Worm (Caenorhabditis elegans) whole organism, young adult: ENCODE measurements around the gene ral-1.

Experiments used
- F33H1.4 ChIP-seq: fragments of 200-800 bp; sonication (Bioruptor generic); IDR thresholded peaks from 2 replicates; pipeline ENCODE4 v1.3.6; 2022; ENCODE audit warnings: missing genetic modification reagents, missing genetic modification characterization, missing compliant biosample characterization
- F39B2.1 ChIP-seq: fragments of 200-800 bp; sonication (Bioruptor generic); IDR thresholded peaks from 2 replicates; pipeline ENCODE4 v1.3.6; 2022; ENCODE audit warnings: missing genetic modification reagents, missing genetic modification characterization, missing compliant biosample characterization
- T26A5.8 ChIP-seq: sonication (generic microtip); optimal IDR thresholded peaks from 2 replicates; lab custom pipeline; 2016; ENCODE audit warnings: missing genetic modification characterization, missing compliant biosample characterization
- Y53G8AR.9 ChIP-seq: fragments of 200-800 bp; sonication (Bioruptor generic); conservative IDR thresholded peaks from 2 replicates; pipeline ENCODE4 v1.3.6; 2022; ENCODE audit warnings: missing genetic modification reagents, missing genetic modification characterization, missing compliant biosample characterization
- ZK185.1 ChIP-seq: sonication (generic microtip); optimal IDR thresholded peaks from 2 replicates; lab custom pipeline; 2016; ENCODE audit warnings: mild to moderate bottlenecking, missing genetic modification characterization, missing compliant biosample characterization; ENCODE audit not compliant: poor library complexity, severe bottlenecking
- bed-1 ChIP-seq: fragments of 200-800 bp; sonication (Bioruptor generic); IDR thresholded peaks from 2 replicates; pipeline ENCODE4 v1.3.6; 2022; ENCODE audit warnings: missing genetic modification reagents, missing genetic modification characterization, missing compliant biosample characterization
- ceh-79 ChIP-seq: sonication (generic microtip); optimal IDR thresholded peaks from 2 replicates; lab custom pipeline; 2017; ENCODE audit warnings: mild to moderate bottlenecking, missing genetic modification characterization, missing compliant biosample characterization
- dpl-1 ChIP-seq: fragments of 150-350 bp; optimal IDR thresholded peaks from 2 replicates; lab custom pipeline; 2014; ENCODE audit warnings: missing biosample characterization, missing genetic modification reagents, missing genetic modification characterization
- nfya-1 ChIP-seq: sonication (generic microtip); optimal IDR thresholded peaks from 2 replicates; lab custom pipeline; 2017; ENCODE audit warnings: antibody characterized with exemption, missing compliant biosample characterization, missing genetic modification characterization, borderline replicate concordance; ENCODE audit not compliant: insufficient read depth
- unc-62 ChIP-seq: fragments of 150-350 bp; optimal IDR thresholded peaks from 2 replicates; lab custom pipeline; 2014; ENCODE audit warnings: missing biosample characterization, missing genetic modification reagents, missing genetic modification characterization
- ztf-6 ChIP-seq: fragments of 200-800 bp; sonication (Bioruptor generic); IDR thresholded peaks from 2 replicates; pipeline ENCODE4 v1.3.6; 2022; ENCODE audit warnings: missing genetic modification reagents, missing genetic modification characterization, missing compliant biosample characterization

- no peak for TF ChIP-seq T26A5.8 (tag; lab: Kevin White, UChicago)
- no peak for TF ChIP-seq ztf-6 (GFP tag; lab: Robert Waterston, UW)
- no peak for TF ChIP-seq ZK185.1
- no peak for TF ChIP-seq dpl-1
- TF ChIP-seq F39B2.1: no peak
- no peak for TF ChIP-seq F33H1.4 (GFP tag; lab: Robert Waterston, UW)
- TF ChIP-seq unc-62 (GFP tag; lab: Kevin White, UChicago): no peak
- TF ChIP-seq bed-1 (GFP tag; lab: Robert Waterston, UW): no peak
- no peak for TF ChIP-seq Y53G8AR.9 (GFP tag; lab: Robert Waterston, UW)
- TF ChIP-seq ceh-79: no peak
- TF ChIP-seq nfya-1 (tag; lab: Kevin White, UChicago): no peak
Measured at ce11 chrIII:3308940-3309339, 2.2 kb upstream of the ral-1 start.
